Worm (Caenorhabditis elegans): ENCODE measurements around the gene ZK666.15.

The ZK666.15 gene

ce11 chrII:10507906-10508305 lies 21.1 kb downstream of the ZK666.15 start:
- TF ChIP-seq T22C8.4 (GFP tag; IDR thresholded peaks at IDR 0.05) (no peak), tab-1 (GFP tag; IDR thresholded peaks at IDR 0.05) (no peak), ztf-29 (GFP tag; IDR thresholded peaks at IDR 0.05) (no peak), med-1 (GFP tag; optimal IDR thresholded peaks at IDR 0.05; ENCODE audit: insufficient read depth) (no peak), cog-1 (tag; optimal IDR thresholded peaks at IDR 0.05) (no peak), ref-1 (GFP tag; conservative IDR thresholded peaks at IDR 0.05) (no peak), flt-1 (GFP tag; IDR thresholded peaks at IDR 0.05) (no peak), klf-2 (GFP tag; conservative IDR thresholded peaks at IDR 0.05) (no peak), ztf-23 (GFP tag; IDR thresholded peaks at IDR 0.05) (no peak)

DNA sequence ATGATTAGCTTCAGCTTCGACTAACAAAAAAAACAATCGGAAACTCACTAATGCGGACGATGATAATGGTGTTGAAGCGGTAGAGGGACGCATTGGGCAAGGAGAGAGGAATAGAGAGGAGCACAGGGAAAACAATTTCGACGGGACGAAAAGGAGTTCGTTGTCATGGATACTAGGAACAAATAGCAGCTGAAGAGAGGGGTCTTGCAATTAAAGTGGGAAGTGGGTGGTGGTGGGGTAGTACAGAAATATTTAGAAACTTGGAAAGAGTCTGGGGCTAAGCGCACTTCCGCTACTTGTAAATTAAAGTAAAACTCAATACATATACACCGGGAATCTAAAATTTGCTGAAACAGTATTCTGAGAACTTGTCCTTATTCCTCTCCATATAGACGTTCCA lies 22.9 kb downstream of the ZK666.15 start, which contains the start of gene F59B10.2:
TSS of gene F59B10.2 (minus strand) at position 101 of the 400 bp plus-strand sequence.
- TF ChIP-seq ztf-23 (GFP tag; IDR thresholded peaks at IDR 0.05) (no peak), cog-1 (tag; optimal IDR thresholded peaks at IDR 0.05) (no peak)

DNA sequence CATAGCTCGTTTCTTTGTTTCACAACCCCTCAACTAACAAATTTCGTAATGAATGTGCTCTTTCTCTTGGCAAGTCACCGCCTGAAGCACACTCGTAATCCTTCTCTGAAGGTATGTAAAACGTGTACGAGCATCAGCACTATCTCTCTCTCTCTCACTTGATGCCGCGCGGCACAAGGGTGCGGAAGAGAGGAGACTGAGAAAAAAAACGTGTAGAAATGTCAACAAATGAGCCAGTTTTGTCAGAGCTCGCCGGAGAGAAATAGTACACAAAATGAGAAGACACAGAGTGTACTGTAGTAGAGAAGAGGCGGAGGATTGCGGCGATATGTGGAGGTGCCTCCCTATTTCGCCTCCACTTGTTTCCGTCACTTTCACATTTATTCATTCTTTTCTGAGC lies 23.4 kb downstream of the ZK666.15 start, which contains the start of gene F59B10.3:
TSS of gene F59B10.3 (plus strand) at position 301 of the 400 bp plus-strand sequence.
- no peak for TF ChIP-seq ref-1 (GFP tag; conservative IDR thresholded peaks at IDR 0.05)
- no peak for TF ChIP-seq cog-1 (tag; optimal IDR thresholded peaks at IDR 0.05)
- TF ChIP-seq klf-2 (GFP tag; conservative IDR thresholded peaks at IDR 0.05) = no peak
- no peak for TF ChIP-seq tab-1 (GFP tag; IDR thresholded peaks at IDR 0.05)
- TF ChIP-seq T22C8.4 (GFP tag; IDR thresholded peaks at IDR 0.05) = no peak
- no peak for TF ChIP-seq ztf-23 (GFP tag; IDR thresholded peaks at IDR 0.05)
- TF ChIP-seq flt-1 (GFP tag; IDR thresholded peaks at IDR 0.05) = no peak
- no peak for TF ChIP-seq med-1 (GFP tag; optimal IDR thresholded peaks at IDR 0.05; ENCODE audit: insufficient read depth)
- TF ChIP-seq ztf-29 (GFP tag; IDR thresholded peaks at IDR 0.05) = no peak

DNA sequence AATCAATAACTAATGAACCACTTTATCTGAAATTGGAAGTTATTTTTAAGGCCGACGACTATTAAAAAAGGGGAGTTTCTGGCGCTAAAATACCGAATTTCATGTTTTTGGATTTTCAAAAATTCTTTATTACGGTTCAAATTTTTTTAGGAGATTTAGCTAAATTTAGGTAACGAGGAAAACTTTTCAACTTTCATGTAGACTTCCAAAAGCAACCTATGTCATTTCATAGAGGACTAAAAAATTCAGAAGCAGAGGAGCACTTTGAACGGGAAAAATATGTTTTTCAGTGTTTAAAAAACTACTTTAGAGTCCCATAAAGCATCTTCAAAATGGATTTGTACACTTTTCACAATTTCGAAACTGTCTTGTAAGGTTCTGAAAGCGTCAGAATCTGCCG lies 26.5 kb downstream of the ZK666.15 start:
- no peak for TF ChIP-seq flt-1 (GFP tag; IDR thresholded peaks at IDR 0.05)
- no peak for TF ChIP-seq tab-1 (GFP tag; IDR thresholded peaks at IDR 0.05)
- TF ChIP-seq T22C8.4 (GFP tag; IDR thresholded peaks at IDR 0.05) = no peak
- no peak for TF ChIP-seq ref-1 (GFP tag; conservative IDR thresholded peaks at IDR 0.05)
- TF ChIP-seq klf-2 (GFP tag; conservative IDR thresholded peaks at IDR 0.05) = no peak
- TF ChIP-seq ztf-29 (GFP tag; IDR thresholded peaks at IDR 0.05) = no peak
- TF ChIP-seq cog-1 (tag; optimal IDR thresholded peaks at IDR 0.05) = no peak

DNA sequence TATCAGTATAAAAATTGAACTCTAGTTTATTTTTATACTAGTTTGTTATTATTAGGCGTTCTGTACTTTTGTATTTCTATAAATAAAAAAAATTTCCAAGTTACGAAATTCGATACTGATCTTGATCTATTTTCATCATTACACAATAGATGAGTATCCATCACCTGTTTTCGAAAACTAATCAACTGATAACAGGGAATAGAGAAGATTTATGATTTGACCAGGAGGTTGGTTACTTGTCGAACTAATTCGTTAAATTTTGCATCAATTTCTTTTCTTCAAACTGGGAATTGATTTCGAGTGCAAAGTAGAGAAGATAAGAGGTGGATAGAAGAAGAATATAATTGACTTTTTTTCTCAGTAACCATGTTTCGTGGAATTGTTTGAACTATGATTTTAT lies 28.6 kb downstream of the ZK666.15 start:
- TF ChIP-seq cog-1 (tag; optimal IDR thresholded peaks at IDR 0.05) = no peak

DNA sequence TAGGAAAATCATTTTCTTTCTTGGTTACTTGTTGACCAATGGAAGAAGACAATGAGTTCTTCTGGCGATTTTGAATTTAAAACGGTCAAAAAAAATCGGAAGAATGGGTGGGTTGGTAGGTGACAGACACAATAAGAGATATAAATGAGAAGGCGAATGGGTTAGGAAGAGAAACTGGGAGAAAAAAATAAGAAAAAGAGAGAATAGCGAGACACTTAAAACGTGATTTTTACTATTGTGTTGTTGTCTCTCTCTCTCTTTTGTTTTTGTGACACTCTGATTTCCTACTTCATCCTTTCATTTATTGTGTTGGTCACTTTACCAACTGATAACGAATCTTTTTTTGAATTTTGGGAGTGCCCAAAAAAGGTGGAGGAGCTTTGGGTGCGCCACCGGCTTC lies 29.5 kb downstream of the ZK666.15 start:
- TF ChIP-seq med-1 (GFP tag; optimal IDR thresholded peaks at IDR 0.05; ENCODE audit: insufficient read depth) (no peak), flt-1 (GFP tag; IDR thresholded peaks at IDR 0.05) (no peak), klf-2 (GFP tag; conservative IDR thresholded peaks at IDR 0.05) (no peak), cog-1 (tag; optimal IDR thresholded peaks at IDR 0.05) (no peak), ztf-29 (GFP tag; IDR thresholded peaks at IDR 0.05) (no peak), ztf-23 (GFP tag; IDR thresholded peaks at IDR 0.05) (no peak), T22C8.4 (GFP tag; IDR thresholded peaks at IDR 0.05) (no peak), ref-1 (GFP tag; conservative IDR thresholded peaks at IDR 0.05) (no peak), tab-1 (GFP tag; IDR thresholded peaks at IDR 0.05) (no peak)

- no peak for TF ChIP-seq klf-2 (GFP tag; conservative IDR thresholded peaks at IDR 0.05)
- no peak for TF ChIP-seq T22C8.4 (GFP tag; IDR thresholded peaks at IDR 0.05)
- TF ChIP-seq med-1 (GFP tag; optimal IDR thresholded peaks at IDR 0.05; ENCODE audit: insufficient read depth) = no peak
- TF ChIP-seq flt-1 (GFP tag; IDR thresholded peaks at IDR 0.05) = no peak
- no peak for TF ChIP-seq ref-1 (GFP tag; conservative IDR thresholded peaks at IDR 0.05)
- no peak for TF ChIP-seq tab-1 (GFP tag; IDR thresholded peaks at IDR 0.05)
- no peak for TF ChIP-seq ztf-29 (GFP tag; IDR thresholded peaks at IDR 0.05)
- no peak for TF ChIP-seq cog-1 (tag; optimal IDR thresholded peaks at IDR 0.05)
- no peak for TF ChIP-seq ztf-23 (GFP tag; IDR thresholded peaks at IDR 0.05)
Measured at ce11 chrII:10519017-10519416, 32.2 kb downstream of the ZK666.15 start, which contains the start of gene F59B10.4. F59B10.4 (minus strand) TSS chrII:10519117.

DNA sequence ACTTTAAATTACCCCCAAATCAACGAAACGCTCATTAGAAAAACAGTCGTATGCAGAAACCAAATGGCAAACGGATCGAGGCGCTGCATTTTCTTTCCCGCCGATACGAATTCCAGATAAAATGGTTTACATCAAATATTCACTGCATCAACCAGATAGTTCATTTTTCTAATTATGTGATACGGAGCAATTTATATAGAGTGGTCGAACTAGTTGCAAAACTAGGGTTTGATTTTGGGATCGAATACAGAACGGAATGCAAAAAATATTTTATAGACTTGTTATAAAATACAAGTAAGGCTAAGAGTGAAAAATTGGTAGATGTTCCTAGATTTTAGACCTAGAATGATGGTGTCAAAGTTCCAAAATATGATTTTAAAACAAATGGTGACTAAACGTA lies 33.0 kb downstream of the ZK666.15 start:
- no peak for TF ChIP-seq flt-1 (GFP tag; IDR thresholded peaks at IDR 0.05)
- no peak for TF ChIP-seq ztf-23 (GFP tag; IDR thresholded peaks at IDR 0.05)
- no peak for TF ChIP-seq med-1 (GFP tag; optimal IDR thresholded peaks at IDR 0.05; ENCODE audit: insufficient read depth)
- TF ChIP-seq ztf-29 (GFP tag; IDR thresholded peaks at IDR 0.05) = no peak
- no peak for TF ChIP-seq ref-1 (GFP tag; conservative IDR thresholded peaks at IDR 0.05)
- TF ChIP-seq tab-1 (GFP tag; IDR thresholded peaks at IDR 0.05) = no peak
- TF ChIP-seq klf-2 (GFP tag; conservative IDR thresholded peaks at IDR 0.05) = no peak
- TF ChIP-seq T22C8.4 (GFP tag; IDR thresholded peaks at IDR 0.05) = no peak
- TF ChIP-seq cog-1 (tag; optimal IDR thresholded peaks at IDR 0.05) = no peak

ce11 chrII:10523031-10523430 lies 36.2 kb downstream of the ZK666.15 start:
- TF ChIP-seq ztf-29 (GFP tag; IDR thresholded peaks at IDR 0.05) (no peak), tab-1 (GFP tag; IDR thresholded peaks at IDR 0.05) (no peak), cog-1 (tag; optimal IDR thresholded peaks at IDR 0.05) (no peak), ztf-23 (GFP tag; IDR thresholded peaks at IDR 0.05) (no peak), flt-1 (GFP tag; IDR thresholded peaks at IDR 0.05) (no peak), T22C8.4 (GFP tag; IDR thresholded peaks at IDR 0.05) (no peak), klf-2 (GFP tag; conservative IDR thresholded peaks at IDR 0.05) (no peak)

ce11 chrII:10523583-10523982 lies 36.7 kb downstream of the ZK666.15 start, which contains the start of gene F59B10.5:
F59B10.5 (minus strand) TSS chrII:10523683.
- TF ChIP-seq med-1 (GFP tag; optimal IDR thresholded peaks at IDR 0.05; ENCODE audit: insufficient read depth) (no peak), flt-1 (GFP tag; IDR thresholded peaks at IDR 0.05) (no peak), ztf-23 (GFP tag; IDR thresholded peaks at IDR 0.05) (no peak), ztf-29 (GFP tag; IDR thresholded peaks at IDR 0.05) (no peak), klf-2 (GFP tag; conservative IDR thresholded peaks at IDR 0.05) (no peak), T22C8.4 (GFP tag; IDR thresholded peaks at IDR 0.05) (no peak), tab-1 (GFP tag; IDR thresholded peaks at IDR 0.05) (no peak), cog-1 (tag; optimal IDR thresholded peaks at IDR 0.05) (no peak)

All from whole organism, midembryonic.